Fruit fly (Drosophila melanogaster) whole organism, embryonic: Measurements from ENCODE around the gene Adgf-D.
A peak's percentile ranks its signal among the peaks of the same experiment; 100 is the strongest.

Experiments
- CG10565 ChIP-seq: fragments of 200-800 bp; sonication (Bioruptor generic); optimal IDR thresholded peaks from 3 replicates; lab custom pipeline; 2016; ENCODE audit warnings: missing biosample characterization, mild to moderate bottlenecking, missing genetic modification characterization
- CG11456 ChIP-seq: fragments of 200-800 bp; sonication (Bioruptor generic); IDR thresholded peaks from 3 replicates; pipeline ENCODE4 v1.3.6; 2022; ENCODE audit warnings: missing biosample characterization, missing genetic modification characterization
- CG12744 ChIP-seq: fragments of 200-800 bp; sonication (Bioruptor generic); optimal IDR thresholded peaks from 2 replicates; lab custom pipeline; 2016; ENCODE audit warnings: missing biosample characterization, missing genetic modification characterization
- CG12942 ChIP-seq: fragments of 200-800 bp; sonication (Bioruptor generic); optimal IDR thresholded peaks from 3 replicates; lab custom pipeline; 2016; ENCODE audit warnings: missing biosample characterization, missing genetic modification characterization
- CG14014 ChIP-seq: fragments of 200-800 bp; sonication (Bioruptor generic); IDR thresholded peaks from 2 replicates; pipeline ENCODE4 v1.3.6; 2022; ENCODE audit warnings: missing biosample characterization, missing genetic modification characterization
- CG14667 ChIP-seq: fragments of 200-800 bp; sonication (Bioruptor generic); IDR thresholded peaks from 2 replicates; pipeline ENCODE4 v1.3.6; 2022; ENCODE audit warnings: missing biosample characterization, missing genetic modification characterization
- CG16813 ChIP-seq: fragments of 200-800 bp; sonication (Bioruptor generic); IDR thresholded peaks from 3 replicates; pipeline ENCODE4 v1.3.6; 2022; ENCODE audit warnings: missing biosample characterization, missing genetic modification characterization; ENCODE audit not compliant: partially characterized antibody
- CG17359 ChIP-seq: fragments of 200-800 bp; sonication (Bioruptor generic); optimal IDR thresholded peaks from 3 replicates; lab custom pipeline; 2018; ENCODE audit warnings: missing biosample characterization, mild to moderate bottlenecking, missing genetic modification characterization, moderate library complexity
- CG1792 ChIP-seq: fragments of 200-800 bp; sonication (Bioruptor generic); optimal IDR thresholded peaks from 2 replicates; lab custom pipeline; 2016; ENCODE audit warnings: missing biosample characterization, missing genetic modification characterization
- CG2202 ChIP-seq: fragments of 200-800 bp; sonication (Bioruptor generic); optimal IDR thresholded peaks from 2 replicates; lab custom pipeline; 2018; ENCODE audit warnings: missing biosample characterization, mild to moderate bottlenecking, missing genetic modification characterization
- CG32532 ChIP-seq: fragments of 200-800 bp; sonication (Bioruptor generic); IDR thresholded peaks from 2 replicates; pipeline ENCODE4 v1.3.6; 2022; ENCODE audit warnings: missing biosample characterization, missing genetic modification characterization
- CG6254 ChIP-seq: fragments of 200-800 bp; sonication (Bioruptor generic); optimal IDR thresholded peaks from 3 replicates; lab custom pipeline; 2017; ENCODE audit warnings: mild to moderate bottlenecking, missing biosample characterization, missing genetic modification reagents, missing genetic modification characterization
- CG7271 ChIP-seq: fragments of 200-800 bp; sonication (Bioruptor generic); optimal IDR thresholded peaks from 2 replicates; lab custom pipeline; 2018; ENCODE audit warnings: missing biosample characterization, mild to moderate bottlenecking, missing genetic modification characterization, moderate library complexity
- CG7357 ChIP-seq: fragments of 200-800 bp; sonication (Bioruptor generic); IDR thresholded peaks from 3 replicates; pipeline ENCODE4 v1.3.6; 2022; ENCODE audit warnings: missing biosample characterization, missing genetic modification characterization
- CG7372 ChIP-seq: fragments of 200-800 bp; sonication (Bioruptor generic); IDR thresholded peaks from 2 replicates; pipeline ENCODE4 v1.3.6; 2022; ENCODE audit warnings: missing biosample characterization, missing genetic modification characterization
- CG7928 ChIP-seq: fragments of 200-800 bp; sonication (Bioruptor generic); optimal IDR thresholded peaks from 2 replicates; lab custom pipeline; 2017; ENCODE audit warnings: missing biosample characterization, mild to moderate bottlenecking, missing genetic modification characterization
- CG8765 ChIP-seq: fragments of 200-800 bp; sonication (Bioruptor generic); IDR thresholded peaks from 2 replicates; pipeline ENCODE4 v1.3.6; 2022; ENCODE audit warnings: missing biosample characterization, missing genetic modification characterization
- CG8944 ChIP-seq: fragments of 200-800 bp; sonication (Bioruptor generic); optimal IDR thresholded peaks from 3 replicates; lab custom pipeline; 2016; ENCODE audit warnings: missing biosample characterization, missing genetic modification characterization
- CG9215 ChIP-seq: fragments of 200-800 bp; sonication (Bioruptor generic); IDR thresholded peaks from 2 replicates; pipeline ENCODE4 v1.3.6; 2022; ENCODE audit warnings: missing biosample characterization, missing genetic modification characterization
- D19A ChIP-seq: fragments of 200-800 bp; optimal IDR thresholded peaks from 3 replicates; lab custom pipeline; 2019; ENCODE audit warnings: missing biosample characterization, mild to moderate bottlenecking, missing genetic modification characterization, moderate library complexity
- D19B ChIP-seq: fragments of 200-800 bp; sonication (Bioruptor generic); optimal IDR thresholded peaks from 2 replicates; lab custom pipeline; 2017; ENCODE audit warnings: missing biosample characterization, mild to moderate bottlenecking, missing genetic modification characterization
- Dek ChIP-seq: fragments of 200-800 bp; sonication (Bioruptor generic); optimal IDR thresholded peaks from 3 replicates; lab custom pipeline; 2019; ENCODE audit warnings: missing biosample characterization, mild to moderate bottlenecking, missing genetic modification characterization, moderate library complexity
- GATAe ChIP-seq: fragments of 200-800 bp; sonication (Bioruptor generic); conservative IDR thresholded peaks from 2 replicates; pipeline ENCODE4 v1.3.6; 2022; ENCODE audit warnings: missing biosample characterization, missing genetic modification characterization
- H15 ChIP-seq: fragments of 200-800 bp; sonication (Bioruptor generic); IDR thresholded peaks from 3 replicates; pipeline ENCODE4 v1.3.6; 2022; ENCODE audit warnings: missing biosample characterization, missing genetic modification characterization
- Kr ChIP-seq: fragments of 200-800 bp; sonication (Bioruptor generic); optimal IDR thresholded peaks from 2 replicates; lab custom pipeline; 2017; ENCODE audit warnings: missing biosample characterization, mild to moderate bottlenecking, missing genetic modification characterization
- MTF-1 ChIP-seq: fragments of 200-800 bp; sonication (Bioruptor generic); optimal IDR thresholded peaks from 2 replicates; lab custom pipeline; 2018; ENCODE audit warnings: missing biosample characterization, mild to moderate bottlenecking, missing genetic modification characterization, borderline replicate concordance
- Myb ChIP-seq: fragments of 200-800 bp; sonication (Bioruptor generic); optimal IDR thresholded peaks from 2 replicates; lab custom pipeline; 2016; ENCODE audit warnings: missing biosample characterization, missing genetic modification characterization
- Opbp ChIP-seq: fragments of 200-800 bp; sonication (Bioruptor generic); IDR thresholded peaks from 3 replicates; pipeline ENCODE4 v1.3.6; 2022; ENCODE audit warnings: missing biosample characterization, missing genetic modification characterization; ENCODE audit not compliant: partially characterized antibody
- TFAM ChIP-seq: fragments of 200-800 bp; sonication (Bioruptor generic); optimal IDR thresholded peaks from 2 replicates; lab custom pipeline; 2017; ENCODE audit warnings: missing biosample characterization, missing genetic modification characterization, inconsistent platforms
- abd-A ChIP-seq: fragments of 200-800 bp; sonication (Bioruptor generic); optimal IDR thresholded peaks from 3 replicates; lab custom pipeline; 2019; ENCODE audit warnings: missing biosample characterization, mild to moderate bottlenecking, missing genetic modification characterization, moderate library complexity
- az2 ChIP-seq: fragments of 200-800 bp; sonication (Bioruptor generic); optimal IDR thresholded peaks from 3 replicates; lab custom pipeline; 2016; ENCODE audit warnings: missing biosample characterization, missing genetic modification characterization
- bbx ChIP-seq: fragments of 200-800 bp; sonication (Bioruptor generic); IDR thresholded peaks from 2 replicates; pipeline ENCODE4 v1.3.6; 2022; ENCODE audit warnings: missing biosample characterization, missing genetic modification characterization; ENCODE audit not compliant: partially characterized antibody
- bsh ChIP-seq, 2 experiments: fragments of 200-800 bp; sonication (Bioruptor generic); optimal IDR thresholded peaks; 2 replicates each; lab custom pipeline; 2017 to 2018; ENCODE audit warnings: mild to moderate bottlenecking in 2 of 2, missing biosample characterization in 2 of 2, missing genetic modification characterization in 2 of 2, moderate library complexity in 1 of 2
- croc ChIP-seq: fragments of 200-800 bp; sonication (Bioruptor generic); conservative IDR thresholded peaks from 3 replicates; pipeline ENCODE4 v1.3.6; 2022; ENCODE audit warnings: missing biosample characterization, missing genetic modification characterization
- dm ChIP-seq: fragments of 200-800 bp; sonication (Bioruptor generic); optimal IDR thresholded peaks from 3 replicates; lab custom pipeline; 2016; ENCODE audit warnings: missing biosample characterization, missing genetic modification characterization
- eve ChIP-seq, 2 experiments: fragments of >200 bp; optimal IDR thresholded peaks; 2 replicates each; lab custom pipeline; 2017; ENCODE audit warnings: missing biosample characterization in 2 of 2, missing genetic modification characterization in 2 of 2
- gfzf ChIP-seq: fragments of 200-800 bp; sonication (Bioruptor generic); optimal IDR thresholded peaks from 2 replicates; lab custom pipeline; 2016; ENCODE audit warnings: missing biosample characterization, mild to moderate bottlenecking, missing genetic modification characterization, moderate library complexity
- h ChIP-seq: fragments of >200 bp; optimal IDR thresholded peaks from 2 replicates; lab custom pipeline; 2017
- hbn ChIP-seq: fragments of 200-800 bp; sonication (Bioruptor generic); IDR thresholded peaks from 2 replicates; pipeline ENCODE4 v1.3.6; 2022; ENCODE audit warnings: missing biosample characterization, missing genetic modification characterization; ENCODE audit not compliant: partially characterized antibody
- hth ChIP-seq: fragments of >200 bp; optimal IDR thresholded peaks from 2 replicates; lab custom pipeline; 2017; ENCODE audit warnings: inconsistent platforms
- ind ChIP-seq: fragments of 200-800 bp; sonication (Bioruptor generic); optimal IDR thresholded peaks from 3 replicates; lab custom pipeline; 2016; ENCODE audit warnings: missing biosample characterization, missing genetic modification characterization
- lmd ChIP-seq: fragments of 200-800 bp; sonication (Bioruptor generic); IDR thresholded peaks from 2 replicates; pipeline ENCODE4 v1.3.6; 2022; ENCODE audit warnings: missing biosample characterization, missing genetic modification characterization
- nmo ChIP-seq: fragments of 200-800 bp; sonication (Bioruptor generic); optimal IDR thresholded peaks from 2 replicates; lab custom pipeline; 2018; ENCODE audit warnings: missing biosample characterization, mild to moderate bottlenecking, missing genetic modification characterization, moderate library complexity
- pan ChIP-seq, 4 experiments: fragments of >200 bp in 3 of 4; fragments of 200-800 bp in 1 of 4; sonication (Bioruptor generic) in 1 of 4; optimal IDR thresholded peaks in 3 of 4; IDR thresholded peaks in 1 of 4; 2 replicates each; pipeline versions ENCODE4 v1.3.6 to Lab custom; 2017 to 2022; ENCODE audit warnings: missing biosample characterization in 2 of 4, missing genetic modification characterization in 2 of 4, mixed read lengths in 1 of 4
- schlank ChIP-seq: fragments of 200-800 bp; sonication (Bioruptor generic); optimal IDR thresholded peaks from 2 replicates; lab custom pipeline; 2018; ENCODE audit warnings: missing biosample characterization, mild to moderate bottlenecking, missing genetic modification characterization
- tll ChIP-seq, 2 experiments: fragments of 200-800 bp in 1 of 2; fragments of >200 bp in 1 of 2; sonication (Bioruptor generic) in 1 of 2; optimal IDR thresholded peaks; 2 replicates each; lab custom pipeline; 2017 to 2019; ENCODE audit warnings: missing biosample characterization in 2 of 2, missing genetic modification characterization in 2 of 2, mild to moderate bottlenecking in 1 of 2, moderate library complexity in 1 of 2
- unpg ChIP-seq: fragments of 200-800 bp; sonication (Bioruptor generic); optimal IDR thresholded peaks from 3 replicates; lab custom pipeline; 2018; ENCODE audit warnings: missing biosample characterization, mild to moderate bottlenecking, missing genetic modification characterization, moderate library complexity
- vvl ChIP-seq: fragments of 200-800 bp; sonication (Bioruptor generic); IDR thresholded peaks from 2 replicates; pipeline ENCODE4 v1.3.6; 2022; ENCODE audit warnings: missing biosample characterization, missing genetic modification characterization
- zen ChIP-seq: fragments of 200-800 bp; sonication (Bioruptor generic); optimal IDR thresholded peaks from 3 replicates; lab custom pipeline; 2018; ENCODE audit warnings: missing biosample characterization, mild to moderate bottlenecking, missing genetic modification characterization, moderate library complexity

The Adgf-D gene

DNA sequence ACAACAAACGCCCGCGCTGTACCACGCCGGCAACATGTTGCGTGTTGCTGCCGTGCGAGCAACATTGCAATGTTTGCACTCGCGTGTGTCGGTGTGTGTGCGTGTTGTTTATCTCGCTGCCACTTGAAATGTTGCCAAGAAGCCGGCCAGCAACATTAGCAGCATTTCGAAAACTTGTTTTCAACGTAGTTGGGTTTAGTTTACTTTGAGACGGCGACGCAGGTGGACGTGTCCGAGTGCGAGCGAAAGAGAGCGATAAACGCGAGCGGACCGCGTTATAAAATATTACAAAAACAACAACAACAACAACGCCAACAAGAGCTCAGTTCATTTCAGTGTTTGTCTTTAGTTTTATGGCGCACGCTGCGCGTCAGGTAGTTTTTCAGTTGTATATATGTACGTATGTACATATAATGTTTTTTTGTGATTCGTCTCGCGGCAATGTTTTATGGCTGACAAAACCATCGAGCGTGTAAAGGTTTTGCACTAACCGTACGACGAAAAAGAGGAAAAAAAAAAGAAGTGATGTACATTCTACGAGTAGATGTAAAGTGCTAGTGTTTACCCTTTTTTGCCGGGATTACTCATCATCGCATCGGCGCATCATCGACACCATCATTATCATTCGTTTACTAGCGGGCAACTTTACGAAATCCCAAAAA lies 9.9 kb upstream of the Adgf-D start, which contains the start of gene kmr (continued):
- TF ChIP-seq CG8765 = no peak
- no peak for TF ChIP-seq bsh (GFP tag; optimal IDR thresholded peaks at IDR 0.05; lab: Kevin White, UChicago)
- no peak for TF ChIP-seq hth
- TF ChIP-seq CG7928 (GFP tag; lab: Kevin White, UChicago) = no peak
- TF ChIP-seq az2 (GFP tag; lab: Kevin White, UChicago) = no peak
- no peak for TF ChIP-seq CG12942 (GFP tag; lab: Kevin White, UChicago)
- TF ChIP-seq nmo (GFP tag; lab: Kevin White, UChicago) = peak; percentile 23
- TF ChIP-seq dm = peak; percentile 38
- peak; percentile 76 for TF ChIP-seq abd-A (tag; lab: Kevin White, UChicago)
- no peak for TF ChIP-seq zen (tag; lab: Kevin White, UChicago)
- TF ChIP-seq CG14667 (GFP tag; lab: Robert Waterston, UW) = no peak
- no peak for TF ChIP-seq Myb (GFP tag; lab: Kevin White, UChicago)
- no peak for TF ChIP-seq CG32532 (GFP tag; lab: Robert Waterston, UW)
- TF ChIP-seq CG6254 = peak; percentile 30
- TF ChIP-seq CG2202 (tag; lab: Kevin White, UChicago) = peak; percentile 48
- TF ChIP-seq Opbp (GFP tag; lab: Robert Waterston, UW) = no peak
- TF ChIP-seq CG7372 (GFP tag; lab: Robert Waterston, UW) = peak; percentile 18; the same call in 1 of the 2 replicates
- TF ChIP-seq Kr (GFP tag; lab: Kevin White, UChicago) = peak; percentile 73
- TF ChIP-seq vvl (GFP tag; lab: Robert Waterston, UW) = peak; percentile 65; the same call in 1 of the 2 replicates
- TF ChIP-seq CG16813 (GFP tag; lab: Robert Waterston, UW) = no peak
- TF ChIP-seq bbx (GFP tag; lab: Robert Waterston, UW) = peak; percentile 67; the same call in 1 of the 2 replicates
- no peak for TF ChIP-seq D19B (GFP tag; lab: Kevin White, UChicago)
- no peak for TF ChIP-seq h (lab: Kevin White, UChicago)
- TF ChIP-seq CG7357 (GFP tag; lab: Robert Waterston, UW) = no peak
- peak; percentile 54 for TF ChIP-seq unpg (GFP tag; lab: Kevin White, UChicago)
- TF ChIP-seq lmd (GFP tag; lab: Robert Waterston, UW) = no peak
- no peak for TF ChIP-seq croc (GFP tag; lab: Robert Waterston, UW)
- TF ChIP-seq tll (GFP tag; optimal IDR thresholded peaks at IDR 0.05; lab: Kevin White, UChicago) = no peak
- no peak for TF ChIP-seq CG11456 (GFP tag; lab: Robert Waterston, UW)
- TF ChIP-seq ind (GFP tag; lab: Kevin White, UChicago) = no peak
- peak; percentile 5 for TF ChIP-seq Dek (tag; lab: Kevin White, UChicago)
- TF ChIP-seq CG12744 (GFP tag; lab: Kevin White, UChicago) = no peak
- no peak for TF ChIP-seq TFAM (GFP tag; lab: Kevin White, UChicago)
- peak; percentile 14 for TF ChIP-seq D19A (tag; lab: Kevin White, UChicago)
- TF ChIP-seq CG10565 (GFP tag; lab: Kevin White, UChicago) = no peak
- TF ChIP-seq CG8944 = no peak
- TF ChIP-seq CG17359 (tag; lab: Kevin White, UChicago) = peak; percentile 46
- TF ChIP-seq GATAe (GFP tag; lab: Robert Waterston, UW) = no peak; the same call in 1 of the 2 replicates
- peak; percentile 26 for TF ChIP-seq MTF-1 (GFP tag; lab: Kevin White, UChicago)
- peak; percentile 48; the same call in 1 of the 2 replicates for TF ChIP-seq CG14014
- no peak for TF ChIP-seq schlank
- peak; percentile 19 for TF ChIP-seq CG7271 (tag; lab: Kevin White, UChicago)
- TF ChIP-seq CG1792 (GFP tag; lab: Kevin White, UChicago) = no peak
- TF ChIP-seq pan (optimal IDR thresholded peaks at IDR 0.05; lab: Kevin White, UChicago) = no peak
- TF ChIP-seq pan (GFP tag; optimal IDR thresholded peaks at IDR 0.05 in 1 of 2, IDR thresholded peaks at IDR 0.05 in 1 of 2) = peak in 1 of 2 experiments; percentile 49
- no peak for TF ChIP-seq CG9215 (GFP tag; lab: Robert Waterston, UW)
- no peak for TF ChIP-seq H15 (GFP tag; lab: Robert Waterston, UW)
- TF ChIP-seq eve (GFP tag; optimal IDR thresholded peaks at IDR 0.05; lab: Kevin White, UChicago) = peak in 1 of 2 experiments; percentile 84
- TF ChIP-seq gfzf (GFP tag; lab: Kevin White, UChicago) = no peak
- TF ChIP-seq hbn = no peak
